Worm (Caenorhabditis elegans) whole organism, L3 larva: ENCODE measurements around the gene npp-26.
A peak's percentile ranks its signal among the peaks of the same experiment; 100 is the strongest.

Source experiments
- R02D3.7 ChIP-seq: fragments of 150-350 bp; optimal IDR thresholded peaks from 2 replicates; lab custom pipeline; 2014; ENCODE audit warnings: missing biosample characterization, missing genetic modification characterization
- aly-2 ChIP-seq: fragments of 150-350 bp; optimal IDR thresholded peaks from 2 replicates; lab custom pipeline; 2014; ENCODE audit warnings: missing biosample characterization, missing genetic modification characterization
- ama-1 ChIP-seq: fragments of 150-350 bp; optimal IDR thresholded peaks from 2 replicates; lab custom pipeline; 2018
- ceh-28 ChIP-seq: fragments of 150-350 bp; optimal IDR thresholded peaks from 2 replicates; lab custom pipeline; 2014; ENCODE audit warnings: missing biosample characterization, missing genetic modification reagents, missing genetic modification characterization
- elt-3 ChIP-seq, 3 experiments: fragments of 150-350 bp in 1 of 3; sonication (generic microtip) in 2 of 3; optimal IDR thresholded peaks; 2 replicates in 2 of 3; 4 replicates in 1 of 3; lab custom pipeline; 2014 to 2017; ENCODE audit warnings: missing biosample characterization in 3 of 3, missing genetic modification characterization in 3 of 3
- lin-39 ChIP-seq: fragments of 150-350 bp; optimal IDR thresholded peaks from 2 replicates; lab custom pipeline; 2018; ENCODE audit warnings: missing biosample characterization, missing genetic modification reagents, missing genetic modification characterization
- mdl-1 ChIP-seq: fragments of 150-350 bp; optimal IDR thresholded peaks from 2 replicates; lab custom pipeline; 2014; ENCODE audit warnings: missing biosample characterization, missing genetic modification characterization
- nhr-237 ChIP-seq: fragments of 150-350 bp; optimal IDR thresholded peaks from 2 replicates; lab custom pipeline; 2014; ENCODE audit warnings: missing biosample characterization, missing genetic modification characterization
- nhr-43 ChIP-seq: sonication (generic microtip); optimal IDR thresholded peaks from 2 replicates; lab custom pipeline; 2016; ENCODE audit warnings: mild to moderate bottlenecking, missing genetic modification characterization, missing compliant biosample characterization; ENCODE audit not compliant: poor library complexity, severe bottlenecking
- nhr-76 ChIP-seq: fragments of 150-350 bp; sonication (generic microtip); optimal IDR thresholded peaks from 5 replicates; lab custom pipeline; 2014; ENCODE audit warnings: missing biosample characterization, missing genetic modification characterization
- nhr-77 ChIP-seq: fragments of 150-350 bp; optimal IDR thresholded peaks from 2 replicates; lab custom pipeline; 2014; ENCODE audit warnings: missing biosample characterization, missing genetic modification characterization

- TF ChIP-seq ama-1 (lab: Kevin White, UChicago) (no peak), nhr-43 (no peak), nhr-237 (tag; lab: Kevin White, UChicago) (no peak), mdl-1 (tag; lab: Kevin White, UChicago) (no peak), aly-2 (tag; lab: Kevin White, UChicago) (no peak), elt-3 (tag; optimal IDR thresholded peaks at IDR 0.05; lab: Kevin White, UChicago) (no peak), lin-39 (tag; lab: Kevin White, UChicago) (no peak), nhr-77 (peak; percentile 11), ceh-28 (tag; lab: Kevin White, UChicago) (peak; percentile 80), nhr-76 (tag; lab: Kevin White, UChicago) (no peak), R02D3.7 (tag; lab: Kevin White, UChicago) (no peak)
These were observed 34.6 kb downstream of the npp-26 start, which contains the start of gene eor-1 for ce11 chrIV:4799114-4799513.
